Worm (Caenorhabditis elegans): ENCODE measurements around the gene F16H6.8.

The F16H6.8 gene

ce11 chrV:18243227-18243626 lies 27.2 kb upstream of the F16H6.8 start:
- no peak for TF ChIP-seq aly-2 (tag; optimal IDR thresholded peaks at IDR 0.05)
- TF ChIP-seq lsy-2 (tag; optimal IDR thresholded peaks at IDR 0.05): no peak
- TF ChIP-seq spr-3 (GFP tag; optimal IDR thresholded peaks at IDR 0.05): no peak
- no peak for TF ChIP-seq nhr-111 (GFP tag; optimal IDR thresholded peaks at IDR 0.05)
- TF ChIP-seq unc-62 (GFP tag; optimal IDR thresholded peaks at IDR 0.05 in 1 of 2): peak in 1 of 2 experiments; percentile 93
- no peak for TF ChIP-seq unc-62 (tag; optimal IDR thresholded peaks at IDR 0.05)

ce11 chrV:18241328-18241727 lies 25.3 kb upstream of the F16H6.8 start, which contains the start of gene R10E8.8:
Gene R10E8.8, minus strand, starts transcription at chrV:18241670.
- TF ChIP-seq D1046.2 (GFP tag; IDR thresholded peaks at IDR 0.05) (no peak), hlh-11 (tag; optimal IDR thresholded peaks at IDR 0.05) (peak; percentile 35), ceh-20 (GFP tag; IDR thresholded peaks at IDR 0.05) (no peak), mdt-29 (GFP tag; IDR thresholded peaks at IDR 0.05) (no peak), nhr-77 (tag; optimal IDR thresholded peaks at IDR 0.05) (peak; percentile 15), mxl-3 (GFP tag; optimal IDR thresholded peaks at IDR 0.05) (peak; percentile 9), snpc-1.2 (GFP tag; IDR thresholded peaks at IDR 0.05) (no peak), tag-97 (GFP tag; IDR thresholded peaks at IDR 0.05) (no peak), unc-39 (tag; optimal IDR thresholded peaks at IDR 0.05) (no peak), F44E2.7 (GFP tag; IDR thresholded peaks at IDR 0.05) (no peak), lin-29 (GFP tag; IDR thresholded peaks at IDR 0.05) (no peak), zag-1 (tag; optimal IDR thresholded peaks at IDR 0.05) (no peak), dve-1 (tag; optimal IDR thresholded peaks at IDR 0.05; ENCODE audit: insufficient read depth) (peak; percentile 75), ceh-62 (tag; optimal IDR thresholded peaks at IDR 0.05) (no peak), lin-38 (GFP tag; IDR thresholded peaks at IDR 0.05) (peak; percentile 67), mes-2 (tag; optimal IDR thresholded peaks at IDR 0.05; ENCODE audit: poor library complexity, severe bottlenecking) (no peak), aha-1 (tag) (no peak), ztf-7 (tag; optimal IDR thresholded peaks at IDR 0.05) (no peak), Y48G9A.11 (GFP tag; IDR thresholded peaks at IDR 0.05) (no peak), nhr-25 (tag; optimal IDR thresholded peaks at IDR 0.05; ENCODE audit: borderline replicate concordance, insufficient read depth) (no peak), aly-2 (tag; optimal IDR thresholded peaks at IDR 0.05) (no peak), ceh-28 (tag; optimal IDR thresholded peaks at IDR 0.05) (no peak), nhr-28 (tag; optimal IDR thresholded peaks at IDR 0.05) (peak; percentile 68), daf-12 (tag; optimal IDR thresholded peaks at IDR 0.05) (no peak), Y75B8A.6 (GFP tag; IDR thresholded peaks at IDR 0.05) (no peak), dmd-6 (GFP tag; IDR thresholded peaks at IDR 0.05) (0 out of 2 replicates have a peak, but pooled peaks have one; percentile 25), egl-27 (tag; optimal IDR thresholded peaks at IDR 0.05) (no peak), F37D6.2 (tag; optimal IDR thresholded peaks at IDR 0.05) (no peak), jun-1 (tag; optimal IDR thresholded peaks at IDR 0.05) (no peak), ces-1 (GFP tag; optimal IDR thresholded peaks at IDR 0.05) (no peak), nhr-41 (GFP tag; IDR thresholded peaks at IDR 0.05) (no peak), pqm-1 (tag; optimal IDR thresholded peaks at IDR 0.05) (peak; percentile 77), mep-1 (tag; optimal IDR thresholded peaks at IDR 0.05) (peak; percentile 6), sdz-12 (GFP tag; optimal IDR thresholded peaks at IDR 0.05) (no peak), nhr-42 (GFP tag; IDR thresholded peaks at IDR 0.05) (no peak), lin-39 (tag; optimal IDR thresholded peaks at IDR 0.05) (no peak), nhr-102 (tag; optimal IDR thresholded peaks at IDR 0.05) (no peak), mxl-2 (GFP tag; conservative IDR thresholded peaks at IDR 0.05) (no peak), snpc-4 (tag; optimal IDR thresholded peaks at IDR 0.05) (no peak), saeg-2 (GFP tag; IDR thresholded peaks at IDR 0.05) (no peak), lsy-2 (tag; optimal IDR thresholded peaks at IDR 0.05) (peak in 1 of 2 experiments; percentile 41), hmg-1.1 (GFP tag; IDR thresholded peaks at IDR 0.05) (no peak), daf-16 (GFP tag; optimal IDR thresholded peaks at IDR 0.05) (no peak), daf-16 (tag; optimal IDR thresholded peaks at IDR 0.05) (peak; percentile 81), daf-19 (GFP tag; conservative IDR thresholded peaks at IDR 0.05) (no peak)

Data from whole organism, L4 larva.